Worm (Caenorhabditis elegans) whole organism, late embryonic: Measurements from ENCODE around the gene fre-1.

Experiments
- T23F11.4 ChIP-seq: fragments of 200-800 bp; sonication (Bioruptor generic); optimal IDR thresholded peaks from 2 replicates; lab custom pipeline; 2018; ENCODE audit warnings: mild to moderate bottlenecking, missing genetic modification characterization, missing compliant biosample characterization
- ama-1 ChIP-seq: fragments of 150-350 bp; optimal IDR thresholded peaks from 2 replicates; lab custom pipeline; 2014
- ceh-19 ChIP-seq: fragments of 200-800 bp; sonication (Bioruptor generic); optimal IDR thresholded peaks from 2 replicates; lab custom pipeline; 2018; ENCODE audit warnings: mild to moderate bottlenecking, missing genetic modification characterization, missing compliant biosample characterization
- ceh-9 ChIP-seq: sonication (generic microtip); optimal IDR thresholded peaks from 2 replicates; lab custom pipeline; 2016; ENCODE audit warnings: mild to moderate bottlenecking, missing genetic modification characterization, inconsistent platforms, missing compliant biosample characterization
- fkh-6 ChIP-seq: sonication (generic microtip); optimal IDR thresholded peaks from 2 replicates; lab custom pipeline; 2016; ENCODE audit warnings: missing genetic modification characterization, missing compliant biosample characterization
- hlh-8 ChIP-seq: sonication (generic microtip); optimal IDR thresholded peaks from 2 replicates; lab custom pipeline; 2016; ENCODE audit warnings: missing genotype, missing genetic modification characterization, missing compliant biosample characterization
- nhr-11 ChIP-seq: fragments of 150-350 bp; optimal IDR thresholded peaks from 2 replicates; lab custom pipeline; 2014; ENCODE audit warnings: missing biosample characterization, missing genetic modification characterization
- odd-2 ChIP-seq: sonication (generic microtip); optimal IDR thresholded peaks from 2 replicates; lab custom pipeline; 2017; ENCODE audit warnings: antibody characterized with exemption, mild to moderate bottlenecking, missing genetic modification characterization, missing compliant biosample characterization
- pag-3 ChIP-seq: sonication (generic microtip); optimal IDR thresholded peaks from 2 replicates; lab custom pipeline; 2016; ENCODE audit warnings: missing compliant biosample characterization, missing genetic modification characterization, borderline replicate concordance
- pat-9 ChIP-seq: fragments of 200-800 bp; sonication (Bioruptor generic); optimal IDR thresholded peaks from 2 replicates; lab custom pipeline; 2018; ENCODE audit warnings: mild to moderate bottlenecking, missing genetic modification characterization, moderate library complexity, missing compliant biosample characterization
- rnt-1 ChIP-seq: sonication (generic microtip); optimal IDR thresholded peaks from 2 replicates; lab custom pipeline; 2016; ENCODE audit warnings: missing genetic modification characterization, missing compliant biosample characterization
- sox-4 ChIP-seq: sonication (generic microtip); optimal IDR thresholded peaks from 2 replicates; lab custom pipeline; 2017; ENCODE audit warnings: mild to moderate bottlenecking, missing genetic modification characterization, inconsistent platforms, missing compliant biosample characterization

DNA sequence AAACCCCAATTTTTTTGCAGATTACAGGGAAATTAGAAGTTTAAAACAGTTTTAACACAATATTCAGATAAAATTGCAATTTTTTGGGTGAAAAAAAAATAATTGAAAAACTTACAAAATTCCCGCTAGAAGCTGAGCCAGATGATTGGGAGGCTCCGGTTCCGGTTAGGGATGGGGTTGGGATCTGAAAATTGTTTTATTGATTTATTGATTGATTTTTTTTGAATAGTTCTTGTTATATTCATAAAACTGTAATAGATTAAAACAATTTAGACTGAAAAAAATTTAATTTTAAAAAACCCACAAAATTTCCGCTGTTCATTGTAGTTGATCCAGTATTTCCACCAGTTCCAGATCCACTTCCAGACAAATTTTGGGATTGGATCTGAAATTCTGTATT, 28.2 kb downstream of the fre-1 start:
- no peak for TF ChIP-seq rnt-1 (tag; lab: Kevin White, UChicago)
- no peak for TF ChIP-seq ceh-19 (GFP tag; lab: Kevin White, UChicago)
- TF ChIP-seq pag-3 (tag; lab: Kevin White, UChicago) = no peak
- no peak for TF ChIP-seq sox-4 (tag; lab: Kevin White, UChicago)
- TF ChIP-seq odd-2 = no peak
- TF ChIP-seq fkh-6 = no peak
- no peak for TF ChIP-seq ceh-9
- TF ChIP-seq nhr-11 (tag; lab: Kevin White, UChicago) = no peak
- TF ChIP-seq hlh-8 (tag; lab: Kevin White, UChicago) = no peak
- TF ChIP-seq pat-9 (tag; lab: Kevin White, UChicago) = no peak
- TF ChIP-seq T23F11.4 (GFP tag; lab: Kevin White, UChicago) = no peak
- no peak for TF ChIP-seq ama-1 (lab: Kevin White, UChicago)
